Worm (Caenorhabditis elegans) whole organism, L4 larva: ENCODE measurements around the gene F55E10.2.

Experiments used
- D1046.2 ChIP-seq: fragments of 200-800 bp; sonication (Bioruptor generic); IDR thresholded peaks from 2 replicates; pipeline ENCODE4 v1.3.6; 2022; ENCODE audit warnings: missing genetic modification characterization, missing compliant biosample characterization
- F44E2.7 ChIP-seq: fragments of 200-800 bp; sonication (Bioruptor generic); IDR thresholded peaks from 2 replicates; pipeline ENCODE4 v2.1.2; 2022; ENCODE audit warnings: missing genetic modification characterization, missing compliant biosample characterization
- T20F7.1 ChIP-seq: fragments of 200-800 bp; sonication (Bioruptor generic); optimal IDR thresholded peaks from 2 replicates; lab custom pipeline; 2018; ENCODE audit warnings: mild to moderate bottlenecking, missing genetic modification characterization, missing compliant biosample characterization
- T26A8.4 ChIP-seq: fragments of 200-800 bp; sonication (Bioruptor generic); IDR thresholded peaks from 2 replicates; pipeline ENCODE4 v1.3.6; 2022; ENCODE audit warnings: missing genetic modification characterization, missing compliant biosample characterization
- Y105C5A.15 ChIP-seq: fragments of 200-800 bp; sonication (Bioruptor generic); IDR thresholded peaks from 2 replicates; pipeline ENCODE4 v1.3.6; 2022; ENCODE audit warnings: missing genetic modification characterization, missing compliant biosample characterization
- Y5F2A.4 ChIP-seq: fragments of 200-800 bp; sonication (Bioruptor generic); optimal IDR thresholded peaks from 2 replicates; lab custom pipeline; 2018; ENCODE audit warnings: mild to moderate bottlenecking, missing genetic modification characterization, missing compliant biosample characterization
- Y75B8A.6 ChIP-seq: fragments of 200-800 bp; sonication (Bioruptor generic); IDR thresholded peaks from 2 replicates; pipeline ENCODE4 v1.3.6; 2022; ENCODE audit warnings: missing genetic modification reagents, missing genetic modification characterization, missing compliant biosample characterization
- ZK546.5 ChIP-seq, 2 experiments: sonication (generic microtip); optimal IDR thresholded peaks; 2 replicates each; lab custom pipeline; 2017; ENCODE audit warnings: missing biosample characterization in 2 of 2, missing genetic modification characterization in 2 of 2
- aly-2 ChIP-seq: sonication (generic microtip); optimal IDR thresholded peaks from 2 replicates; lab custom pipeline; 2018; ENCODE audit warnings: missing biosample characterization, missing genetic modification characterization
- arid-1 ChIP-seq: fragments of 200-800 bp; sonication (Bioruptor generic); conservative IDR thresholded peaks from 2 replicates; pipeline ENCODE4 v1.3.6; 2022; ENCODE audit warnings: missing genetic modification reagents, missing genetic modification characterization, missing compliant biosample characterization
- attf-4 ChIP-seq: sonication (generic microtip); optimal IDR thresholded peaks from 3 replicates; lab custom pipeline; 2017; ENCODE audit warnings: missing biosample characterization, missing genetic modification characterization
- ceh-20 ChIP-seq: fragments of 200-800 bp; sonication (Bioruptor generic); IDR thresholded peaks from 2 replicates; pipeline ENCODE4 v1.3.6; 2022; ENCODE audit warnings: missing genetic modification reagents, missing genetic modification characterization, missing compliant biosample characterization
- ceh-32 ChIP-seq: sonication (generic microtip); optimal IDR thresholded peaks from 2 replicates; lab custom pipeline; 2016; ENCODE audit warnings: mild to moderate bottlenecking, missing genetic modification characterization, missing compliant biosample characterization; ENCODE audit not compliant: poor library complexity
- ces-1 ChIP-seq: fragments of 150-350 bp; sonication (generic microtip); optimal IDR thresholded peaks from 4 replicates; lab custom pipeline; 2014; ENCODE audit warnings: missing biosample characterization, missing genetic modification reagents, missing genetic modification characterization
- daf-16 ChIP-seq, 3 experiments: sonication (generic microtip); optimal IDR thresholded peaks; 2 replicates each; lab custom pipeline; 2016 to 2017; ENCODE audit warnings: missing genetic modification characterization in 3 of 3, missing genetic modification reagents in 3 of 3, mild to moderate bottlenecking in 2 of 3, missing compliant biosample characterization in 2 of 3, missing biosample characterization in 1 of 3, moderate library complexity in 1 of 3
- daf-19 ChIP-seq: fragments of 200-800 bp; sonication (Bioruptor generic); conservative IDR thresholded peaks from 2 replicates; pipeline ENCODE4 v1.3.6; 2022; ENCODE audit warnings: missing genetic modification characterization, missing compliant biosample characterization
- dmd-6 ChIP-seq: fragments of 200-800 bp; sonication (Bioruptor generic); IDR thresholded peaks from 2 replicates; pipeline ENCODE4 v1.3.6; 2022; ENCODE audit warnings: missing genetic modification reagents, missing genetic modification characterization, missing compliant biosample characterization
- dmd-8 ChIP-seq: fragments of 200-800 bp; sonication (Bioruptor generic); IDR thresholded peaks from 2 replicates; pipeline ENCODE4 v1.3.6; 2022; ENCODE audit warnings: missing genetic modification characterization, missing compliant biosample characterization
- dmd-9 ChIP-seq: fragments of 200-800 bp; sonication (Bioruptor generic); IDR thresholded peaks from 2 replicates; pipeline ENCODE4 v1.3.6; 2022; ENCODE audit warnings: missing genetic modification reagents, missing genetic modification characterization, missing compliant biosample characterization
- dpl-1 ChIP-seq: fragments of 150-350 bp; optimal IDR thresholded peaks from 2 replicates; lab custom pipeline; 2014; ENCODE audit warnings: missing biosample characterization, missing genetic modification reagents, missing genetic modification characterization
- egl-27 ChIP-seq: sonication (generic microtip); optimal IDR thresholded peaks from 3 replicates; lab custom pipeline; 2017; ENCODE audit warnings: missing biosample characterization, missing genetic modification reagents, missing genetic modification characterization
- fkh-10 ChIP-seq: fragments of 150-350 bp; optimal IDR thresholded peaks from 2 replicates; lab custom pipeline; 2014; ENCODE audit warnings: missing biosample characterization, missing genetic modification reagents, missing genetic modification characterization
- fos-1 ChIP-seq: fragments of 150-350 bp; optimal IDR thresholded peaks from 2 replicates; lab custom pipeline; 2014; ENCODE audit warnings: missing biosample characterization, missing genetic modification characterization
- hif-1 ChIP-seq, 2 experiments: sonication (generic microtip); optimal IDR thresholded peaks; 2 replicates each; lab custom pipeline; 2016 to 2017; ENCODE audit warnings: missing compliant biosample characterization in 2 of 2, missing genetic modification characterization in 2 of 2, missing genetic modification reagents in 2 of 2, missing genotype in 2 of 2, mild to moderate bottlenecking in 1 of 2
- hlh-11 ChIP-seq: fragments of 200-800 bp; sonication (Bioruptor generic); optimal IDR thresholded peaks from 2 replicates; lab custom pipeline; 2018; ENCODE audit warnings: mild to moderate bottlenecking, missing genetic modification characterization, missing compliant biosample characterization
- hlh-30 ChIP-seq: sonication (generic microtip); optimal IDR thresholded peaks from 2 replicates; lab custom pipeline; 2017; ENCODE audit warnings: antibody characterized with exemption, mild to moderate bottlenecking, missing genetic modification characterization, missing compliant biosample characterization; ENCODE audit not compliant: insufficient read depth
- jun-1 ChIP-seq: fragments of 150-350 bp; optimal IDR thresholded peaks from 2 replicates; lab custom pipeline; 2014; ENCODE audit warnings: missing biosample characterization, missing genetic modification reagents, missing genetic modification characterization
- lin-1 ChIP-seq: fragments of 200-800 bp; sonication (Bioruptor generic); IDR thresholded peaks from 2 replicates; pipeline ENCODE4 v1.3.6; 2022; ENCODE audit warnings: missing genetic modification reagents, missing genetic modification characterization, missing compliant biosample characterization
- lin-13 ChIP-seq: fragments of 150-350 bp; optimal IDR thresholded peaks from 2 replicates; lab custom pipeline; 2014; ENCODE audit warnings: missing biosample characterization, missing genetic modification reagents, missing genetic modification characterization
- lin-15B ChIP-seq: fragments of 150-350 bp; sonication (generic microtip); optimal IDR thresholded peaks from 3 replicates; lab custom pipeline; 2014; ENCODE audit warnings: missing biosample characterization, missing genetic modification characterization
- lin-29 ChIP-seq: fragments of 200-800 bp; sonication (Bioruptor generic); IDR thresholded peaks from 2 replicates; pipeline ENCODE4 v1.3.6; 2022; ENCODE audit warnings: missing genetic modification reagents, missing genetic modification characterization, missing compliant biosample characterization
- lsy-2 ChIP-seq, 2 experiments: fragments of 150-350 bp in 1 of 2; sonication (generic microtip) in 1 of 2; optimal IDR thresholded peaks; 2 replicates each; lab custom pipeline; 2014 to 2017; ENCODE audit warnings: missing biosample characterization in 2 of 2, missing genetic modification characterization in 2 of 2
- madf-5 ChIP-seq, 2 experiments: fragments of 200-800 bp; sonication (Bioruptor generic); IDR thresholded peaks; 2 replicates each; pipeline ENCODE4 v1.3.6; 2022; ENCODE audit warnings: missing compliant biosample characterization in 2 of 2, missing genetic modification characterization in 2 of 2
- mdt-29 ChIP-seq: fragments of 200-800 bp; sonication (Bioruptor generic); IDR thresholded peaks from 2 replicates; pipeline ENCODE4 v1.3.6; 2022; ENCODE audit warnings: missing genetic modification reagents, missing genetic modification characterization, missing compliant biosample characterization
- nhr-102 ChIP-seq: sonication (generic microtip); optimal IDR thresholded peaks from 2 replicates; lab custom pipeline; 2016; ENCODE audit warnings: mild to moderate bottlenecking, missing genetic modification characterization, moderate library complexity, missing compliant biosample characterization
- nhr-237 ChIP-seq: sonication (generic microtip); optimal IDR thresholded peaks from 2 replicates; lab custom pipeline; 2017; ENCODE audit warnings: missing biosample characterization, missing genetic modification characterization
- nhr-28 ChIP-seq: fragments of 150-350 bp; optimal IDR thresholded peaks from 2 replicates; lab custom pipeline; 2014; ENCODE audit warnings: missing biosample characterization, missing genetic modification characterization
- nhr-42 ChIP-seq: fragments of 200-800 bp; sonication (Bioruptor generic); IDR thresholded peaks from 2 replicates; pipeline ENCODE4 v1.3.6; 2022; ENCODE audit warnings: missing genetic modification characterization, missing compliant biosample characterization
- nhr-6 ChIP-seq: fragments of 150-350 bp; optimal IDR thresholded peaks from 2 replicates; lab custom pipeline; 2014; ENCODE audit warnings: missing biosample characterization, missing genetic modification characterization
- nhr-76 ChIP-seq: fragments of 150-350 bp; optimal IDR thresholded peaks from 2 replicates; lab custom pipeline; 2014; ENCODE audit warnings: missing biosample characterization, missing genetic modification characterization
- php-3 ChIP-seq: fragments of 200-800 bp; sonication (Bioruptor generic); IDR thresholded peaks from 2 replicates; pipeline ENCODE4 v1.3.6; 2022; ENCODE audit warnings: missing genetic modification reagents, missing genetic modification characterization, missing compliant biosample characterization
- set-16 ChIP-seq: fragments of 200-800 bp; sonication (Bioruptor generic); IDR thresholded peaks from 2 replicates; pipeline ENCODE4 v1.3.6; 2022; ENCODE audit warnings: missing genetic modification reagents, missing genetic modification characterization, missing compliant biosample characterization
- skn-1 ChIP-seq: fragments of 150-350 bp; optimal IDR thresholded peaks from 2 replicates; lab custom pipeline; 2014; ENCODE audit warnings: missing biosample characterization, missing genetic modification characterization
- snpc-4 ChIP-seq: fragments of 150-350 bp; optimal IDR thresholded peaks from 2 replicates; lab custom pipeline; 2014; ENCODE audit warnings: missing biosample characterization, missing genetic modification characterization
- spr-1 ChIP-seq: sonication (generic microtip); optimal IDR thresholded peaks from 2 replicates; lab custom pipeline; 2016; ENCODE audit warnings: mild to moderate bottlenecking, missing genetic modification characterization, missing compliant biosample characterization
- tag-97 ChIP-seq: fragments of 200-800 bp; sonication (Bioruptor generic); IDR thresholded peaks from 2 replicates; pipeline ENCODE4 v1.3.6; 2022; ENCODE audit warnings: missing genetic modification characterization, missing compliant biosample characterization
- tra-1 ChIP-seq: fragments of 200-800 bp; sonication (Bioruptor generic); IDR thresholded peaks from 2 replicates; pipeline ENCODE4 v1.3.6; 2022; ENCODE audit warnings: missing genetic modification reagents, missing genetic modification characterization, missing compliant biosample characterization
- unc-62 ChIP-seq, 3 experiments: fragments of 150-350 bp in 1 of 3; sonication (generic microtip); optimal IDR thresholded peaks in 2 of 3; peaks in 1 of 3; 1 replicate in 1 of 3; 2 replicates in 2 of 3; lab custom pipeline; 2014 to 2017; ENCODE audit warnings: missing biosample characterization in 3 of 3, missing genetic modification characterization in 3 of 3, missing genetic modification reagents in 3 of 3, missing genotype in 1 of 3
- zfp-3 ChIP-seq: fragments of 200-800 bp; sonication (Bioruptor generic); conservative IDR thresholded peaks from 2 replicates; pipeline ENCODE4 v1.3.6; 2022; ENCODE audit warnings: missing genetic modification reagents, missing genetic modification characterization, missing compliant biosample characterization
- zip-2 ChIP-seq: fragments of 150-350 bp; optimal IDR thresholded peaks from 2 replicates; lab custom pipeline; 2014; ENCODE audit warnings: missing biosample characterization, missing genetic modification characterization

The F55E10.2 gene

DNA sequence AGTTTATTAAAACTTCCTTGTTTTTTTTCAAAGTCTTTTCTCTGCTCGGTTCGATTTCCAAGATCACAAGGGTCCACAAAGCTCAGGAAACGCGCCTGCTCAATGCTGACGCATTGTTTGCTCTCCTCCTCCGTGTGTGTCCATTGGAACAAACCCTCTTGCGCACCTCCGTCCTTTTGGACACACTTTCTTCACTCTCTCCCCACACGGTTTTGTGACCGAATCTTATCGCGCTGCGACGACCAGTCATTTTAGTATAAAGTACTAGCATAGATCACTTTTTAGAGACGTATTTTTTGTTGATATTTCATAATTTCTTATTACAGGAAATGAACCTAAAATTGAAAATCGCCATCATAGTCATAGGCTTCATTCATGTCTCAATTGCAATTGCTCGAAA lies 27.7 kb downstream of the F55E10.2 start (continued):
- TF ChIP-seq Y105C5A.15 (no peak), nhr-42 (GFP tag; lab: Robert Waterston, UW) (no peak), aly-2 (tag; lab: Kevin White, UChicago) (no peak), set-16 (no peak), arid-1 (no peak), dmd-6 (GFP tag; lab: Robert Waterston, UW) (peak; percentile 88), lsy-2 (tag; optimal IDR thresholded peaks at IDR 0.05; lab: Kevin White, UChicago) (peak; percentile 36 to 86), lin-13 (peak; percentile 50), madf-5 (GFP tag; IDR thresholded peaks at IDR 0.05; lab: Robert Waterston, UW) (no peak), T20F7.1 (no peak), nhr-28 (peak; percentile 84), hlh-30 (tag; lab: Kevin White, UChicago) (peak; percentile 87), nhr-237 (tag; lab: Kevin White, UChicago) (no peak), attf-4 (no peak), F44E2.7 (GFP tag; lab: Robert Waterston, UW) (no peak), fkh-10 (GFP tag; lab: Kevin White, UChicago) (peak; percentile 28), Y75B8A.6 (GFP tag; lab: Robert Waterston, UW) (no peak), snpc-4 (tag; lab: Kevin White, UChicago) (no peak), nhr-6 (tag; lab: Kevin White, UChicago) (peak; percentile 83), hlh-11 (peak; percentile 89), skn-1 (no peak)

DNA sequence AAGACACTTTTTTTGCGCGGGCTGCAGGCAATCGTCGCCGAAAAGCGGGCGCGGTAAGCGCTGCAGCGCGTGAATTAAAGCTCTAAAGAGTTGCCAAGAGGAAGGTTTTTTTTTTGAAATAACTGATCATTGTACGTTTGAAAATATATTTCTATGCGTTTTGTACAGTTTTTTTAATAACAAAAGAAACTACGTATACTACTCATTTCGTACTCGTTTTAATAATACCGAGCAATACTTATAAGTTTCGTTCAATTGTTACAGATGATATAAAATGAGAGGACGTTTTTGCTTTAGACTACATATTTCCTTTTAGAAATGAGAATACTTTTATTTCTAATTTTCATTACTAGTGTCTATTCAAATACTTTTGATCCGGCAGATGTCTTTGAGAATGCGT lies 31.4 kb downstream of the F55E10.2 start, which contains the start of gene nep-15:
Gene nep-15, plus strand, starts transcription at position 301 of the 400 bp plus-strand sequence.
- no peak for TF ChIP-seq tra-1 (GFP tag; lab: Robert Waterston, UW)
- TF ChIP-seq D1046.2 (GFP tag; lab: Robert Waterston, UW), result no peak
- TF ChIP-seq mdt-29 (GFP tag; lab: Robert Waterston, UW), result no peak
- TF ChIP-seq dmd-6 (GFP tag; lab: Robert Waterston, UW), result no peak
- TF ChIP-seq hlh-30 (tag; lab: Kevin White, UChicago), result no peak
- no peak for TF ChIP-seq daf-16 (GFP tag; optimal IDR thresholded peaks at IDR 0.05; lab: Kevin White, UChicago)
- no peak for TF ChIP-seq daf-16 (tag; optimal IDR thresholded peaks at IDR 0.05; lab: Kevin White, UChicago)
- TF ChIP-seq dmd-8 (GFP tag; lab: Robert Waterston, UW), result no peak
- TF ChIP-seq nhr-42 (GFP tag; lab: Robert Waterston, UW), result no peak
- TF ChIP-seq egl-27 (tag; lab: Kevin White, UChicago), result no peak
- TF ChIP-seq ces-1, result no peak
- TF ChIP-seq jun-1 (tag; lab: Kevin White, UChicago), result no peak
- no peak for TF ChIP-seq spr-1
- no peak for TF ChIP-seq nhr-28
- TF ChIP-seq ceh-20 (GFP tag; lab: Robert Waterston, UW), result no peak
- TF ChIP-seq nhr-76 (tag; lab: Kevin White, UChicago), result no peak
- TF ChIP-seq daf-19, result no peak
- TF ChIP-seq ZK546.5 (tag; optimal IDR thresholded peaks at IDR 0.05; lab: Kevin White, UChicago), result no peak
- no peak for TF ChIP-seq nhr-102
- TF ChIP-seq lin-15B (tag; lab: Kevin White, UChicago), result no peak

DNA sequence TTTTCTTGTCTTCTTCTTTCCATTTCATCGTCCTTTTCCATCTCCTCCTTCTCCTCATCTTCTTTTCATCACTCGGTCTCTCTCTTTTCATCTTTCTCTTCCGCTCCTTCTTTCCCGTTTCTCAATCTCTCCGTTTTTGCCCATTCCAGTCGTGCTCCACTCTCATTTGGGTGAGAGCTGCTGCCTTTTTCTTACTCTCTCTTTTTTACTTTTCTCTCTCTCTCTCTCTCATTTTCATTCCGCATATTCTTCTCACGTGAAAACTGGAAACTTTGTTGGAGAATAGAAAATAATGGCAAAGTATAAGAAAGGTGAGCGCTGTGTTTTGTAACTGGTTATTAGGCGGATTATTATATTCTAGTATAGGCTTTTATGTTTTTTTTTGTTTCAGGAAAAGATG lies 37.8 kb downstream of the F55E10.2 start, which contains the start of gene tbc-18:
Gene tbc-18, plus strand, starts transcription at position 246 of the 400 bp plus-strand sequence.
- TF ChIP-seq Y5F2A.4 (GFP tag; lab: Kevin White, UChicago) (no peak), lin-1 (GFP tag; lab: Robert Waterston, UW) (no peak), nhr-76 (tag; lab: Kevin White, UChicago) (no peak), nhr-237 (tag; lab: Kevin White, UChicago) (no peak), zfp-3 (GFP tag; lab: Robert Waterston, UW) (no peak), php-3 (GFP tag; lab: Robert Waterston, UW) (no peak), tag-97 (no peak), ceh-32 (tag; lab: Kevin White, UChicago) (no peak), lin-13 (no peak), spr-1 (no peak), unc-62 (GFP tag; optimal IDR thresholded peaks at IDR 0.05 in 1 of 2; lab: Kevin White, UChicago) (peak in 1 of 2 experiments; percentile 24), unc-62 (tag; optimal IDR thresholded peaks at IDR 0.05; lab: Kevin White, UChicago) (no peak), lin-29 (no peak), T26A8.4 (GFP tag; lab: Robert Waterston, UW) (no peak), zip-2 (tag; lab: Kevin White, UChicago) (no peak), dmd-9 (GFP tag; lab: Robert Waterston, UW) (no peak), fos-1 (no peak), hif-1 (tag; optimal IDR thresholded peaks at IDR 0.05; lab: Kevin White, UChicago) (peak in 1 of 2 experiments; percentile 41), dpl-1 (GFP tag; lab: Kevin White, UChicago) (no peak)
